Worm (Caenorhabditis elegans): ENCODE data around the gene mtl-1.

The mtl-1 gene

DNA sequence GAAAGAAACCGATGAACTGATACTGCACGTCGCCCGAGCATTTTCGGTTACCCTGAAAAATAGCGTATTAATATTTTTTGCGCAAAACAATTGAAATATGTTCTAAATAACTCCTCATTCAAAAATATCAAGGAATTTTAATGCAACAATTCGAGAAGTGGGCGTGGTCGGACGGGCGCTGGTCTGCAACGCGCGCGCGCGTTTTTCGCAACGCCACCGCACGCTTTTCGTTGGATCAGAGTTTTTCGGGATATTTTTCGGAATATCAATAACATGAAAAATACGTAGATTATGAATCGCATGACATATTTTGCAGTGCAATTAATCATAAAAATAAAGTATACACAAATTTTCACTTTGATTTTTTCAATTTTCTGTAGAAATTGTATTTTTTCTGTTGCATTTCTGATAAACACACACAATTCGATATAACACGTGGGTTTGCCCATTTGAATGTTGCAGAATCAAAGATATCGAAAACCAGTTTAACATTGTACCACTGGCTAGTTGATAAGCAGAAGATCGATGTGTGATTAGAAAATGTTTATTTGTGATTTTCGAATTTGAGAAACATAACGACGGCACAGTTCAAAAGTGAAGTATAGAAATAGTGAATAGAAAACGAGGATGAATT lies 17.5 kb upstream of the mtl-1 start, which contains the start of gene dlst-1:
Gene dlst-1, minus strand, starts transcription at position 52 of the 634 bp plus-strand sequence.
- TF ChIP-seq ceh-2 (tag; optimal IDR thresholded peaks at IDR 0.05) (no peak), elt-4 (tag; optimal IDR thresholded peaks at IDR 0.05) (no peak), ceh-22 (tag; optimal IDR thresholded peaks at IDR 0.05) (no peak), sox-4 (tag; optimal IDR thresholded peaks at IDR 0.05) (peak; percentile 45), unc-3 (GFP tag; conservative IDR thresholded peaks at IDR 0.05) (no peak), unc-3 (tag; optimal IDR thresholded peaks at IDR 0.05) (peak; percentile 40), ceh-24 (tag; optimal IDR thresholded peaks at IDR 0.05) (no peak), unc-86 (tag; optimal IDR thresholded peaks at IDR 0.05) (no peak), pqm-1 (tag; optimal IDR thresholded peaks at IDR 0.05) (no peak), pat-9 (tag; optimal IDR thresholded peaks at IDR 0.05) (peak; percentile 73), tbx-2 (tag; optimal IDR thresholded peaks at IDR 0.05) (peak; percentile 60), sdc-2 (tag; optimal IDR thresholded peaks at IDR 0.05) (peak; percentile 23), hlh-30 (tag; optimal IDR thresholded peaks at IDR 0.05; ENCODE audit: insufficient read depth) (no peak), nfya-1 (tag; optimal IDR thresholded peaks at IDR 0.05) (peak; percentile 69), pag-3 (tag; optimal IDR thresholded peaks at IDR 0.05; ENCODE audit: borderline replicate concordance) (no peak), sox-2 (GFP tag; IDR thresholded peaks at IDR 0.05) (no peak), eyg-1 (tag; optimal IDR thresholded peaks at IDR 0.05) (no peak), Y22D7AL.16 (tag; optimal IDR thresholded peaks at IDR 0.05) (peak; percentile 5), C38D4.7 (GFP tag; optimal IDR thresholded peaks at IDR 0.05) (peak; percentile 23), ceh-31 (tag; optimal IDR thresholded peaks at IDR 0.05) (peak; percentile 49), ceh-6 (GFP tag; optimal IDR thresholded peaks at IDR 0.05) (peak; percentile 12), ceh-9 (tag; optimal IDR thresholded peaks at IDR 0.05) (no peak), K02D7.2 (tag; optimal IDR thresholded peaks at IDR 0.05) (peak; percentile 46), ceh-14 (tag; optimal IDR thresholded peaks at IDR 0.05) (peak; percentile 48), nhr-11 (tag; optimal IDR thresholded peaks at IDR 0.05) (no peak), ceh-30 (tag; optimal IDR thresholded peaks at IDR 0.05) (no peak), npax-4 (tag; optimal IDR thresholded peaks at IDR 0.05) (no peak), hlh-15 (tag; optimal IDR thresholded peaks at IDR 0.05) (peak; percentile 27), odd-2 (tag; optimal IDR thresholded peaks at IDR 0.05) (no peak), che-1 (tag; optimal IDR thresholded peaks at IDR 0.05) (peak; percentile 2), ceh-19 (GFP tag; optimal IDR thresholded peaks at IDR 0.05) (peak; percentile 42), pros-1 (tag; optimal IDR thresholded peaks at IDR 0.05) (no peak), hlh-8 (tag; optimal IDR thresholded peaks at IDR 0.05) (peak; percentile 6), ttx-3 (tag; optimal IDR thresholded peaks at IDR 0.05) (peak; percentile 54), ceh-18 (tag; optimal IDR thresholded peaks at IDR 0.05) (peak; percentile 4), lim-6 (tag; optimal IDR thresholded peaks at IDR 0.05) (no peak), T23F11.4 (GFP tag; optimal IDR thresholded peaks at IDR 0.05) (no peak), gmeb-2 (tag; optimal IDR thresholded peaks at IDR 0.05) (peak; percentile 29), elt-2 (tag; optimal IDR thresholded peaks at IDR 0.05) (peak; percentile 72), syd-9 (tag; optimal IDR thresholded peaks at IDR 0.05) (peak; percentile 17), unc-55 (GFP tag; optimal IDR thresholded peaks at IDR 0.05) (no peak), ets-4 (tag; optimal IDR thresholded peaks at IDR 0.05) (no peak), fax-1 (tag; optimal IDR thresholded peaks at IDR 0.05) (peak; percentile 49), F13H6.1 (tag; optimal IDR thresholded peaks at IDR 0.05) (peak; percentile 51), C08G9.2 (tag; optimal IDR thresholded peaks at IDR 0.05) (peak; percentile 36), dve-1 (tag; optimal IDR thresholded peaks at IDR 0.05) (no peak), ama-1 (optimal IDR thresholded peaks at IDR 0.05) (no peak), hlh-6 (tag; optimal IDR thresholded peaks at IDR 0.05) (peak; percentile 14), ceh-48 (tag; optimal IDR thresholded peaks at IDR 0.05) (no peak), pax-1 (tag; optimal IDR thresholded peaks at IDR 0.05) (no peak), ref-2 (tag; optimal IDR thresholded peaks at IDR 0.05) (no peak), zip-5 (tag; optimal IDR thresholded peaks at IDR 0.05) (peak; percentile 42), ztf-16 (tag; optimal IDR thresholded peaks at IDR 0.05) (peak; percentile 56)
